Fruit fly (Drosophila melanogaster) S2 (cell line): ENCODE data around the gene REPTOR-BP.

Source experiments
- CG8478 ChIP-seq: fragments of >200 bp; optimal IDR thresholded peaks from 2 replicates; lab custom pipeline; 2018
- CTCF ChIP-seq, 2 experiments: fragments of >200 bp; optimal IDR thresholded peaks; 2 replicates each; lab custom pipeline; 2018

The REPTOR-BP gene

dm6 chr2L:10301918-10302317 lies 38.0 kb downstream of the REPTOR-BP start, which contains the start of gene CG13138:
Gene CG13138 (minus strand): TSS chr2L:10302018.
- no peak for TF ChIP-seq CTCF (optimal IDR thresholded peaks at IDR 0.05; lab: Kevin White, UChicago)
- no peak for TF ChIP-seq CG8478 (lab: Kevin White, UChicago)

DNA sequence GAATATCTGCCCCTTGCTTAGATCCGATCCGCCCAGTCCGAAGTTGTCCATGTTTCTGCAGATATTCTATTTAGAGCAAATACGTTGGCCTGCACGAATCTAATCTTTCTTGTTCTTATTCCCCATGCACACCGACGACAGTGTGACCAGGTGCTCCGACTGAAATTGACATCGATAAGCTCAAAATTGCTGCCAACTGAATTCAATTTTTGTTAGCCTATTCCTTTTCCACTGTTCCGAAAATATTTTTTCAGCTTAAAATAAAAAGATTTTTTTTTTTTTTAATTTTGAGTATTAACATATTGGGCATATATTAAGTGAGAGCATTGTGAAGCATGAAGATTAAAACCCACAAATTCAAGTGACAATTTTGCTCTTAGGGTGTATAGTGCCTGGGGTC lies 39.9 kb downstream of the REPTOR-BP start, which contains the start of gene nmd:
Gene nmd, minus strand, starts transcription at position 162 of the 400 bp plus-strand sequence.
- TF ChIP-seq CG8478 (lab: Kevin White, UChicago) (no peak), CTCF (optimal IDR thresholded peaks at IDR 0.05; lab: Kevin White, UChicago) (peak in 1 of 2 experiments; percentile 48)

dm6 chr2L:10305538-10306147 lies 41.7 kb downstream of the REPTOR-BP start:
- TF ChIP-seq CG8478 (lab: Kevin White, UChicago) (no peak), CTCF (optimal IDR thresholded peaks at IDR 0.05; lab: Kevin White, UChicago) (no peak)

DNA sequence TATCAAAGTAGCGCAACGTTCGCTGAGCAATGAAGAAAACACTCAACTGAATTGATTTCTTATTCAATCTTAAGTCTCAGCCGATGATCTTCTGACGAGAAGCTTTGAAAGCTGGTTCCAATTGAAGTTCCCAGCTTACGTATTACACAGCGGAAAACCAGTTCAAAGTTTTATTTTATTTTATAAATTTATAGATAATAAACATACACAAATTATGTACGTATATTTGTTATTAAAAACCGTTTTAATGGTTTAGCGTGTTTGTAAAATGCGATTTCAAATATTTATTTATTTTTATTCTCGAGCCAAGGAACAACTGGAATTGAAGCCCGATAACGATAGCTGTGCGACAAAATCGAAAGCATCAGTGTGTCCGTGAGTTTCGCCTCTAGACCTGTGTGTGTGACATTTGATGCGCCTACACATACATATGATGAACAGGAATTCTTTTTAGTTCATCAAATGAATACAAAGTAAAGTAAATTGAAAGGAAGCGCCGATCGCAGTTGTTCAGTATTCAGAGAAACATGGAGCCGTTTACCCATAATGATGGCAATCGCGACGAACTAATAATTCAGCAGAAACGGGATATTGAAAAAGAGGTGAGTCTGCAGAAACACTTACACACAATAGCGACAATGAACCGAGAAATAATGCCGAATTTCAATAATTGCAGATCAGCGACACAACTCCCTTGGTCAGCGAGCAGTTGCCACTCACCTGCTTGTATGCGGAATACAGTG lies 42.8 kb downstream of the REPTOR-BP start, which contains the start of the genes CG5390 and CG4968:
Gene CG5390, minus strand, starts transcription at position 77 of the 743 bp plus-strand sequence.
Gene CG4968, plus strand, starts transcription at position 405 of the 743 bp plus-strand sequence.
- no peak for TF ChIP-seq CG8478 (lab: Kevin White, UChicago)

- TF ChIP-seq CTCF (optimal IDR thresholded peaks at IDR 0.05; lab: Kevin White, UChicago), result no peak
- TF ChIP-seq CG8478 (lab: Kevin White, UChicago), result no peak
These were observed 46.9 kb downstream of the REPTOR-BP start, which contains the start of gene Cdk5alpha for dm6 chr2L:10310614-10311382. Gene Cdk5alpha (minus strand): TSS chr2L:10310956.

DNA sequence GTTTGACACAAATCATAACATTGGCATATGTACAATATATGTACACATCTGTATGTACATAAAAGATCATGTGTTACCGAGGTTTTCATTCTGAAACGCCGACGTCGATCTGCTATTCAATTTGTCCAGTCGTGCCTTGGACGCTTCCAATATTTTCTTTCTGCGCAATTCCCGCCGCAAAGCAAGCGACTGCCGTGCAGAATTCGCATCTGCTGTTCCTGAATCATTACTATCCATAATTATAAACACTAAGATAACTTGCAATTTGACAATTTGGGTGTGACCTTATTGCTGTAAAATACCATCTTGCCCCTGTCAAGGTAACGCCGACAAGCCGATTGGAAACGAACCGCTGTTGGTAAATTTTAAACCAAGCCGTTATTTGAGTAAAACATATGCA lies 47.9 kb downstream of the REPTOR-BP start:
- no peak for TF ChIP-seq CG8478 (lab: Kevin White, UChicago)
- peak in 1 of 2 experiments; percentile 6 for TF ChIP-seq CTCF (optimal IDR thresholded peaks at IDR 0.05; lab: Kevin White, UChicago)

- no peak for TF ChIP-seq CG8478 (lab: Kevin White, UChicago)
- TF ChIP-seq CTCF (optimal IDR thresholded peaks at IDR 0.05; lab: Kevin White, UChicago), result no peak
These were observed 50.6 kb downstream of the REPTOR-BP start, which contains the start of the genes Usp14 and CG4972 for dm6 chr2L:10314327-10315210. Gene Usp14 (minus strand): TSS chr2L:10314396. Gene CG4972 (plus strand): TSS chr2L:10314792.
